Worm (Caenorhabditis elegans) whole organism, young adult: Measurements from ENCODE around the gene pho-7.

Experiments
- B0019.2 ChIP-seq: fragments of 200-800 bp; sonication (Bioruptor generic); conservative IDR thresholded peaks from 2 replicates; pipeline ENCODE4 v1.3.6; 2022; ENCODE audit warnings: missing genetic modification reagents, missing genetic modification characterization, missing compliant biosample characterization
- B0261.1 ChIP-seq: sonication (generic microtip); optimal IDR thresholded peaks from 2 replicates; lab custom pipeline; 2016; ENCODE audit warnings: mild to moderate bottlenecking, missing genetic modification characterization, moderate library complexity, missing compliant biosample characterization
- C17E4.6 ChIP-seq: fragments of 200-800 bp; sonication (Bioruptor generic); IDR thresholded peaks from 2 replicates; pipeline ENCODE4 v1.3.6; 2022; ENCODE audit warnings: missing genetic modification reagents, missing genetic modification characterization, missing compliant biosample characterization
- F39B2.1 ChIP-seq: fragments of 200-800 bp; sonication (Bioruptor generic); IDR thresholded peaks from 2 replicates; pipeline ENCODE4 v1.3.6; 2022; ENCODE audit warnings: missing genetic modification reagents, missing genetic modification characterization, missing compliant biosample characterization
- F57A8.1 ChIP-seq: fragments of 200-800 bp; sonication (Bioruptor generic); optimal IDR thresholded peaks from 2 replicates; lab custom pipeline; 2018; ENCODE audit warnings: mild to moderate bottlenecking, missing genetic modification characterization, moderate library complexity, missing compliant biosample characterization
- K12H6.12 ChIP-seq: fragments of 200-800 bp; sonication (Bioruptor generic); optimal IDR thresholded peaks from 2 replicates; lab custom pipeline; 2018; ENCODE audit warnings: mild to moderate bottlenecking, missing genetic modification characterization, missing compliant biosample characterization
- Y67H2A.10 ChIP-seq: fragments of 200-800 bp; sonication (Bioruptor generic); conservative IDR thresholded peaks from 2 replicates; pipeline ENCODE4 v1.3.6; 2022; ENCODE audit warnings: missing genetic modification reagents, missing genetic modification characterization, missing compliant biosample characterization
- aptf-2 ChIP-seq: fragments of 200-800 bp; sonication (Bioruptor generic); conservative IDR thresholded peaks from 2 replicates; pipeline ENCODE4 v1.3.6; 2022; ENCODE audit warnings: missing genetic modification reagents, missing genetic modification characterization, missing compliant biosample characterization
- atf-7 ChIP-seq: sonication (generic microtip); optimal IDR thresholded peaks from 2 replicates; lab custom pipeline; 2017; ENCODE audit warnings: mild to moderate bottlenecking, missing genetic modification characterization, missing compliant biosample characterization
- cebp-2 ChIP-seq: fragments of 200-800 bp; sonication (Bioruptor generic); IDR thresholded peaks from 2 replicates; pipeline ENCODE4 v1.3.6; 2022; ENCODE audit warnings: missing genetic modification characterization, missing compliant biosample characterization
- ceh-100 ChIP-seq: fragments of 200-800 bp; sonication (Bioruptor generic); IDR thresholded peaks from 2 replicates; pipeline ENCODE4 v1.3.6; 2022; ENCODE audit warnings: missing genetic modification reagents, missing genetic modification characterization, missing compliant biosample characterization
- ceh-27 ChIP-seq: fragments of 200-800 bp; sonication (Bioruptor generic); optimal IDR thresholded peaks from 2 replicates; lab custom pipeline; 2018; ENCODE audit warnings: mild to moderate bottlenecking, missing genetic modification characterization, moderate library complexity, missing compliant biosample characterization
- ceh-58 ChIP-seq: fragments of 200-800 bp; sonication (Bioruptor generic); IDR thresholded peaks from 2 replicates; pipeline ENCODE4 v1.3.6; 2022; ENCODE audit warnings: missing genetic modification characterization, missing compliant biosample characterization
- chd-7 ChIP-seq: sonication (generic microtip); optimal IDR thresholded peaks from 2 replicates; lab custom pipeline; 2016; ENCODE audit warnings: mild to moderate bottlenecking, missing genetic modification characterization, moderate library complexity, missing compliant biosample characterization
- egrh-3 ChIP-seq: fragments of 200-800 bp; sonication (Bioruptor generic); IDR thresholded peaks from 2 replicates; pipeline ENCODE4 v1.3.6; 2022; ENCODE audit warnings: missing genetic modification reagents, missing genetic modification characterization, missing compliant biosample characterization
- ekl-4 ChIP-seq: fragments of 200-800 bp; sonication (Bioruptor generic); IDR thresholded peaks from 2 replicates; pipeline ENCODE4 v1.3.6; 2022; ENCODE audit warnings: missing genetic modification reagents, missing genetic modification characterization, missing compliant biosample characterization
- ets-4 ChIP-seq: fragments of 200-800 bp; sonication (Bioruptor generic); optimal IDR thresholded peaks from 2 replicates; lab custom pipeline; 2018; ENCODE audit warnings: mild to moderate bottlenecking, missing genetic modification characterization, missing compliant biosample characterization
- fkh-3 ChIP-seq: sonication (generic microtip); optimal IDR thresholded peaks from 2 replicates; lab custom pipeline; 2016; ENCODE audit warnings: mild to moderate bottlenecking, missing genetic modification characterization, missing compliant biosample characterization
- hlh-26 ChIP-seq: fragments of 200-800 bp; sonication (Bioruptor generic); conservative IDR thresholded peaks from 2 replicates; pipeline ENCODE4 v1.3.6; 2022; ENCODE audit warnings: missing genetic modification reagents, missing genetic modification characterization, missing compliant biosample characterization
- let-526 ChIP-seq: fragments of 200-800 bp; sonication (Bioruptor generic); IDR thresholded peaks from 2 replicates; pipeline ENCODE4 v1.3.6; 2022; ENCODE audit warnings: missing genetic modification reagents, missing genetic modification characterization, missing compliant biosample characterization
- let-607 ChIP-seq, 2 experiments: fragments of 200-800 bp in 1 of 2; sonication (Bioruptor generic) in 1 of 2; sonication (generic microtip) in 1 of 2; optimal IDR thresholded peaks; 2 replicates each; lab custom pipeline; 2016 to 2018; ENCODE audit warnings: mild to moderate bottlenecking in 2 of 2, missing compliant biosample characterization in 2 of 2, missing genetic modification characterization in 2 of 2, moderate library complexity in 2 of 2, missing genotype in 1 of 2
- lin-40 ChIP-seq: sonication (generic microtip); optimal IDR thresholded peaks from 2 replicates; lab custom pipeline; 2016; ENCODE audit warnings: missing genetic modification characterization, mild to moderate bottlenecking, missing compliant biosample characterization, missing genotype, missing genetic modification reagents
- lin-54 ChIP-seq: fragments of 200-800 bp; sonication (Bioruptor generic); optimal IDR thresholded peaks from 2 replicates; lab custom pipeline; 2018; ENCODE audit warnings: mild to moderate bottlenecking, missing genetic modification characterization, missing compliant biosample characterization
- lir-1 ChIP-seq: fragments of 200-800 bp; sonication (Bioruptor generic); conservative IDR thresholded peaks from 2 replicates; pipeline ENCODE4 v1.3.6; 2022; ENCODE audit warnings: missing genetic modification reagents, missing genetic modification characterization, missing compliant biosample characterization
- lsy-27 ChIP-seq: sonication (generic microtip); optimal IDR thresholded peaks from 2 replicates; lab custom pipeline; 2017; ENCODE audit warnings: missing genetic modification characterization, mild to moderate bottlenecking, missing compliant biosample characterization, antibody characterized with exemption, missing genotype, borderline replicate concordance; ENCODE audit not compliant: insufficient read depth
- mel-28 ChIP-seq: sonication (generic microtip); optimal IDR thresholded peaks from 2 replicates; lab custom pipeline; 2016; ENCODE audit warnings: borderline replicate concordance, mild to moderate bottlenecking, missing genetic modification characterization, missing compliant biosample characterization
- mxl-1 ChIP-seq: sonication (generic microtip); optimal IDR thresholded peaks from 2 replicates; lab custom pipeline; 2016; ENCODE audit warnings: missing genetic modification characterization, missing compliant biosample characterization
- nfya-1 ChIP-seq: sonication (generic microtip); optimal IDR thresholded peaks from 2 replicates; lab custom pipeline; 2017; ENCODE audit warnings: antibody characterized with exemption, missing compliant biosample characterization, missing genetic modification characterization, borderline replicate concordance; ENCODE audit not compliant: insufficient read depth
- nfya-2 ChIP-seq: fragments of 200-800 bp; sonication (Bioruptor generic); IDR thresholded peaks from 2 replicates; pipeline ENCODE4 v1.3.6; 2022; ENCODE audit warnings: missing genetic modification reagents, missing genetic modification characterization, missing compliant biosample characterization
- nhr-120 ChIP-seq: fragments of 200-800 bp; sonication (Bioruptor generic); IDR thresholded peaks from 2 replicates; pipeline ENCODE4 v1.3.6; 2022; ENCODE audit warnings: missing genetic modification characterization, missing compliant biosample characterization
- nhr-27 ChIP-seq: fragments of 200-800 bp; sonication (Bioruptor generic); optimal IDR thresholded peaks from 2 replicates; lab custom pipeline; 2018; ENCODE audit warnings: mild to moderate bottlenecking, missing genetic modification characterization, moderate library complexity, missing compliant biosample characterization
- nhr-80 ChIP-seq: sonication (generic microtip); optimal IDR thresholded peaks from 2 replicates; lab custom pipeline; 2016; ENCODE audit warnings: missing genetic modification characterization, missing compliant biosample characterization
- rec-8 ChIP-seq, 2 experiments: sonication (generic microtip); optimal IDR thresholded peaks; 2 replicates each; lab custom pipeline; 2016; ENCODE audit warnings: mild to moderate bottlenecking in 2 of 2, missing genetic modification characterization in 2 of 2, missing genetic modification reagents in 2 of 2, missing genotype in 2 of 2, missing biosample characterization in 1 of 2, missing compliant biosample characterization in 1 of 2, moderate library complexity in 1 of 2
- sea-2 ChIP-seq: fragments of 200-800 bp; sonication (Bioruptor generic); IDR thresholded peaks from 2 replicates; pipeline ENCODE4 v1.3.6; 2022; ENCODE audit warnings: missing genetic modification characterization, missing compliant biosample characterization
- tlf-1 ChIP-seq: fragments of 200-800 bp; sonication (Bioruptor generic); optimal IDR thresholded peaks from 2 replicates; lab custom pipeline; 2018; ENCODE audit warnings: mild to moderate bottlenecking, missing genetic modification characterization, missing compliant biosample characterization
- unc-62 ChIP-seq: fragments of 150-350 bp; optimal IDR thresholded peaks from 2 replicates; lab custom pipeline; 2014; ENCODE audit warnings: missing biosample characterization, missing genetic modification reagents, missing genetic modification characterization
- xnd-1 ChIP-seq: sonication (generic microtip); optimal IDR thresholded peaks from 2 replicates; lab custom pipeline; 2016; ENCODE audit warnings: missing genotype, missing genetic modification reagents, missing genetic modification characterization, missing compliant biosample characterization
- ztf-6 ChIP-seq: fragments of 200-800 bp; sonication (Bioruptor generic); IDR thresholded peaks from 2 replicates; pipeline ENCODE4 v1.3.6; 2022; ENCODE audit warnings: missing genetic modification reagents, missing genetic modification characterization, missing compliant biosample characterization

Gene pho-7

ce11 chrX:10941255-10941654, at the start of gene pho-7:
pho-7 (minus strand) TSS chrX:10941355.
- TF ChIP-seq unc-62 (GFP tag; lab: Kevin White, UChicago) (no peak), F57A8.1 (GFP tag; lab: Kevin White, UChicago) (no peak), hlh-26 (GFP tag; lab: Robert Waterston, UW) (no peak), let-526 (no peak), nhr-27 (tag; lab: Kevin White, UChicago) (no peak), xnd-1 (tag; lab: Kevin White, UChicago) (no peak), cebp-2 (GFP tag; lab: Robert Waterston, UW) (no peak), B0261.1 (tag; lab: Kevin White, UChicago) (no peak)

- TF ChIP-seq B0019.2 (GFP tag; lab: Robert Waterston, UW) (no peak), F57A8.1 (GFP tag; lab: Kevin White, UChicago) (no peak), K12H6.12 (tag; lab: Kevin White, UChicago) (no peak), ceh-27 (no peak), chd-7 (tag; lab: Kevin White, UChicago) (no peak), lin-54 (GFP tag; lab: Kevin White, UChicago) (no peak), rec-8 (tag; optimal IDR thresholded peaks at IDR 0.05; lab: Kevin White, UChicago) (no peak), atf-7 (tag; lab: Kevin White, UChicago) (no peak), mel-28 (tag; lab: Kevin White, UChicago) (no peak), sea-2 (GFP tag; lab: Robert Waterston, UW) (no peak), mxl-1 (tag; lab: Kevin White, UChicago) (no peak), nfya-1 (no peak), fkh-3 (tag; lab: Kevin White, UChicago) (no peak), aptf-2 (GFP tag; lab: Robert Waterston, UW) (no peak), let-607 (tag; optimal IDR thresholded peaks at IDR 0.05; lab: Kevin White, UChicago) (no peak), lin-40 (tag; lab: Kevin White, UChicago) (no peak)
Observed at ce11 chrX:10990855-10991176, 49.7 kb upstream of the pho-7 start.

ce11 chrX:10990159-10990854, 49.2 kb upstream of the pho-7 start:
- TF ChIP-seq tlf-1 (GFP tag; lab: Kevin White, UChicago) (no peak), F39B2.1 (no peak), ztf-6 (GFP tag; lab: Robert Waterston, UW) (no peak), C17E4.6 (GFP tag; lab: Robert Waterston, UW) (no peak), lir-1 (GFP tag; lab: Robert Waterston, UW) (no peak), nhr-80 (tag; lab: Kevin White, UChicago) (peak; percentile 47), nfya-2 (GFP tag; lab: Robert Waterston, UW) (no peak), ets-4 (GFP tag; lab: Kevin White, UChicago) (no peak), F57A8.1 (GFP tag; lab: Kevin White, UChicago) (no peak), Y67H2A.10 (GFP tag; lab: Robert Waterston, UW) (no peak), ekl-4 (GFP tag; lab: Robert Waterston, UW) (0 out of 2 replicates have a peak, but pooled peaks have one; percentile 39), lsy-27 (tag; lab: Kevin White, UChicago) (no peak), ceh-58 (GFP tag; lab: Robert Waterston, UW) (no peak), ceh-100 (GFP tag; lab: Robert Waterston, UW) (no peak), nhr-120 (GFP tag; lab: Robert Waterston, UW) (no peak), egrh-3 (GFP tag; lab: Robert Waterston, UW) (no peak)
